Fruit fly (Drosophila melanogaster): ENCODE results near the gene CG3457.

- TF ChIP-seq acj6 (GFP tag; optimal IDR thresholded peaks at IDR 0.05) (peak; percentile 16), CG3919 (GFP tag; optimal IDR thresholded peaks at IDR 0.05) (peak; percentile 38), Gug (GFP tag; IDR thresholded peaks at IDR 0.05) (no peak), Sox14 (GFP tag; optimal IDR thresholded peaks at IDR 0.05) (peak; percentile 3), CG15336 (GFP tag; IDR thresholded peaks at IDR 0.05) (peak; percentile 57), Ets21C (GFP tag; optimal IDR thresholded peaks at IDR 0.05) (no peak), Lpt (GFP tag; optimal IDR thresholded peaks at IDR 0.05) (peak; percentile 20), CG8632 (GFP tag; optimal IDR thresholded peaks at IDR 0.05) (no peak), eg (GFP tag; IDR thresholded peaks at IDR 0.05) (peak; percentile 54; the same call in 2 of the 3 replicates), ss (GFP tag; optimal IDR thresholded peaks at IDR 0.05) (no peak), Blimp-1 (GFP tag; optimal IDR thresholded peaks at IDR 0.05) (no peak), Hr38 (GFP tag; optimal IDR thresholded peaks at IDR 0.05) (no peak)
Observed at dm6 chrX:2219899-2220298, 32.3 kb downstream of the CG3457 start.

Measured in whole organism, prepupa.